Worm (Caenorhabditis elegans) whole organism, L4 larva: ENCODE results near the gene fbxa-138.

Experiments used
- F10B5.3 ChIP-seq: sonication (generic microtip); optimal IDR thresholded peaks from 2 replicates; lab custom pipeline; 2016; ENCODE audit warnings: mild to moderate bottlenecking, missing genetic modification characterization, missing compliant biosample characterization
- F26F4.8 ChIP-seq: fragments of 200-800 bp; sonication (Bioruptor generic); conservative IDR thresholded peaks from 2 replicates; pipeline ENCODE4 v1.3.6; 2022; ENCODE audit warnings: missing genetic modification characterization, missing compliant biosample characterization
- T20F7.1 ChIP-seq: fragments of 200-800 bp; sonication (Bioruptor generic); optimal IDR thresholded peaks from 2 replicates; lab custom pipeline; 2018; ENCODE audit warnings: mild to moderate bottlenecking, missing genetic modification characterization, missing compliant biosample characterization
- Y5F2A.4 ChIP-seq: fragments of 200-800 bp; sonication (Bioruptor generic); optimal IDR thresholded peaks from 2 replicates; lab custom pipeline; 2018; ENCODE audit warnings: mild to moderate bottlenecking, missing genetic modification characterization, missing compliant biosample characterization
- arid-1 ChIP-seq: fragments of 200-800 bp; sonication (Bioruptor generic); conservative IDR thresholded peaks from 2 replicates; pipeline ENCODE4 v1.3.6; 2022; ENCODE audit warnings: missing genetic modification reagents, missing genetic modification characterization, missing compliant biosample characterization
- attf-4 ChIP-seq: sonication (generic microtip); optimal IDR thresholded peaks from 3 replicates; lab custom pipeline; 2017; ENCODE audit warnings: missing biosample characterization, missing genetic modification characterization
- ceh-44 ChIP-seq: fragments of 200-800 bp; sonication (Bioruptor generic); IDR thresholded peaks from 2 replicates; pipeline ENCODE4 v1.3.6; 2022; ENCODE audit warnings: missing genetic modification reagents, missing genetic modification characterization, missing compliant biosample characterization
- ceh-62 ChIP-seq: sonication (generic microtip); optimal IDR thresholded peaks from 2 replicates; lab custom pipeline; 2017; ENCODE audit warnings: missing biosample characterization, missing genetic modification characterization
- ces-1 ChIP-seq: fragments of 150-350 bp; sonication (generic microtip); optimal IDR thresholded peaks from 4 replicates; lab custom pipeline; 2014; ENCODE audit warnings: missing biosample characterization, missing genetic modification reagents, missing genetic modification characterization
- ctbp-1 ChIP-seq: fragments of 200-800 bp; sonication (Bioruptor generic); IDR thresholded peaks from 2 replicates; pipeline ENCODE4 v1.3.6; 2022; ENCODE audit warnings: missing genetic modification reagents, missing genetic modification characterization, missing compliant biosample characterization
- daf-12 ChIP-seq: fragments of 150-350 bp; optimal IDR thresholded peaks from 2 replicates; lab custom pipeline; 2014; ENCODE audit warnings: missing biosample characterization, missing genetic modification reagents, missing genetic modification characterization
- daf-16 ChIP-seq, 3 experiments: sonication (generic microtip); optimal IDR thresholded peaks; 2 replicates each; lab custom pipeline; 2016 to 2017; ENCODE audit warnings: missing genetic modification characterization in 3 of 3, missing genetic modification reagents in 3 of 3, mild to moderate bottlenecking in 2 of 3, missing compliant biosample characterization in 2 of 3, missing biosample characterization in 1 of 3, moderate library complexity in 1 of 3
- dmd-6 ChIP-seq: fragments of 200-800 bp; sonication (Bioruptor generic); IDR thresholded peaks from 2 replicates; pipeline ENCODE4 v1.3.6; 2022; ENCODE audit warnings: missing genetic modification reagents, missing genetic modification characterization, missing compliant biosample characterization
- dmd-8 ChIP-seq: fragments of 200-800 bp; sonication (Bioruptor generic); IDR thresholded peaks from 2 replicates; pipeline ENCODE4 v1.3.6; 2022; ENCODE audit warnings: missing genetic modification characterization, missing compliant biosample characterization
- duxl-1 ChIP-seq: sonication (generic microtip); optimal IDR thresholded peaks from 2 replicates; lab custom pipeline; 2016; ENCODE audit warnings: mild to moderate bottlenecking, missing genetic modification characterization, moderate library complexity, missing compliant biosample characterization; ENCODE audit not compliant: poor library complexity
- dve-1 ChIP-seq: sonication (generic microtip); optimal IDR thresholded peaks from 2 replicates; lab custom pipeline; 2017; ENCODE audit warnings: antibody characterized with exemption, mild to moderate bottlenecking, missing genetic modification characterization, missing compliant biosample characterization; ENCODE audit not compliant: insufficient read depth
- fkh-10 ChIP-seq: fragments of 150-350 bp; optimal IDR thresholded peaks from 2 replicates; lab custom pipeline; 2014; ENCODE audit warnings: missing biosample characterization, missing genetic modification reagents, missing genetic modification characterization
- hlh-11 ChIP-seq: fragments of 200-800 bp; sonication (Bioruptor generic); optimal IDR thresholded peaks from 2 replicates; lab custom pipeline; 2018; ENCODE audit warnings: mild to moderate bottlenecking, missing genetic modification characterization, missing compliant biosample characterization
- lin-1 ChIP-seq: fragments of 200-800 bp; sonication (Bioruptor generic); IDR thresholded peaks from 2 replicates; pipeline ENCODE4 v1.3.6; 2022; ENCODE audit warnings: missing genetic modification reagents, missing genetic modification characterization, missing compliant biosample characterization
- lin-38 ChIP-seq: fragments of 200-800 bp; sonication (Bioruptor generic); IDR thresholded peaks from 2 replicates; pipeline ENCODE4 v1.3.6; 2022; ENCODE audit warnings: missing genetic modification reagents, missing genetic modification characterization, missing compliant biosample characterization
- lsy-2 ChIP-seq, 2 experiments: fragments of 150-350 bp in 1 of 2; sonication (generic microtip) in 1 of 2; optimal IDR thresholded peaks; 2 replicates each; lab custom pipeline; 2014 to 2017; ENCODE audit warnings: missing biosample characterization in 2 of 2, missing genetic modification characterization in 2 of 2
- madf-5 ChIP-seq, 2 experiments: fragments of 200-800 bp; sonication (Bioruptor generic); IDR thresholded peaks; 2 replicates each; pipeline ENCODE4 v1.3.6; 2022; ENCODE audit warnings: missing compliant biosample characterization in 2 of 2, missing genetic modification characterization in 2 of 2
- mdl-1 ChIP-seq, 2 experiments: fragments of 150-350 bp in 1 of 2; sonication (generic microtip) in 1 of 2; optimal IDR thresholded peaks; 2 replicates each; lab custom pipeline; 2014 to 2017; ENCODE audit warnings: missing biosample characterization in 2 of 2, missing genetic modification characterization in 2 of 2
- nhr-10 ChIP-seq: fragments of 150-350 bp; optimal IDR thresholded peaks from 2 replicates; lab custom pipeline; 2014; ENCODE audit warnings: missing biosample characterization, missing genetic modification characterization
- nhr-102 ChIP-seq: sonication (generic microtip); optimal IDR thresholded peaks from 2 replicates; lab custom pipeline; 2016; ENCODE audit warnings: mild to moderate bottlenecking, missing genetic modification characterization, moderate library complexity, missing compliant biosample characterization
- nhr-111 ChIP-seq: fragments of 200-800 bp; sonication (Bioruptor generic); optimal IDR thresholded peaks from 2 replicates; lab custom pipeline; 2018; ENCODE audit warnings: mild to moderate bottlenecking, missing genetic modification characterization, missing compliant biosample characterization
- nhr-237 ChIP-seq: sonication (generic microtip); optimal IDR thresholded peaks from 2 replicates; lab custom pipeline; 2017; ENCODE audit warnings: missing biosample characterization, missing genetic modification characterization
- nhr-25 ChIP-seq: sonication (generic microtip); optimal IDR thresholded peaks from 2 replicates; lab custom pipeline; 2017; ENCODE audit warnings: missing genetic modification characterization, mild to moderate bottlenecking, missing compliant biosample characterization, antibody characterized with exemption, moderate library complexity, borderline replicate concordance; ENCODE audit not compliant: insufficient read depth
- nhr-28 ChIP-seq: fragments of 150-350 bp; optimal IDR thresholded peaks from 2 replicates; lab custom pipeline; 2014; ENCODE audit warnings: missing biosample characterization, missing genetic modification characterization
- nhr-48 ChIP-seq: sonication (generic microtip); optimal IDR thresholded peaks from 2 replicates; lab custom pipeline; 2016; ENCODE audit warnings: mild to moderate bottlenecking, missing genetic modification characterization, missing compliant biosample characterization
- nhr-6 ChIP-seq: fragments of 150-350 bp; optimal IDR thresholded peaks from 2 replicates; lab custom pipeline; 2014; ENCODE audit warnings: missing biosample characterization, missing genetic modification characterization
- nhr-77 ChIP-seq: fragments of 150-350 bp; optimal IDR thresholded peaks from 2 replicates; lab custom pipeline; 2014; ENCODE audit warnings: missing biosample characterization, missing genetic modification characterization
- php-3 ChIP-seq: fragments of 200-800 bp; sonication (Bioruptor generic); IDR thresholded peaks from 2 replicates; pipeline ENCODE4 v1.3.6; 2022; ENCODE audit warnings: missing genetic modification reagents, missing genetic modification characterization, missing compliant biosample characterization
- pqm-1 ChIP-seq: sonication (generic microtip); optimal IDR thresholded peaks from 2 replicates; lab custom pipeline; 2017; ENCODE audit warnings: missing biosample characterization, missing genetic modification characterization
- sdz-12 ChIP-seq: fragments of 200-800 bp; sonication (Bioruptor generic); optimal IDR thresholded peaks from 2 replicates; lab custom pipeline; 2018; ENCODE audit warnings: mild to moderate bottlenecking, missing genetic modification characterization, missing compliant biosample characterization
- snpc-1.2 ChIP-seq: fragments of 200-800 bp; sonication (Bioruptor generic); IDR thresholded peaks from 2 replicates; pipeline ENCODE4 v1.3.6; 2022; ENCODE audit warnings: missing genetic modification reagents, missing genetic modification characterization, missing compliant biosample characterization
- tag-97 ChIP-seq: fragments of 200-800 bp; sonication (Bioruptor generic); IDR thresholded peaks from 2 replicates; pipeline ENCODE4 v1.3.6; 2022; ENCODE audit warnings: missing genetic modification characterization, missing compliant biosample characterization
- tra-1 ChIP-seq: fragments of 200-800 bp; sonication (Bioruptor generic); IDR thresholded peaks from 2 replicates; pipeline ENCODE4 v1.3.6; 2022; ENCODE audit warnings: missing genetic modification reagents, missing genetic modification characterization, missing compliant biosample characterization
- zfp-3 ChIP-seq: fragments of 200-800 bp; sonication (Bioruptor generic); conservative IDR thresholded peaks from 2 replicates; pipeline ENCODE4 v1.3.6; 2022; ENCODE audit warnings: missing genetic modification reagents, missing genetic modification characterization, missing compliant biosample characterization
- zip-11 ChIP-seq: fragments of 200-800 bp; sonication (Bioruptor generic); IDR thresholded peaks from 2 replicates; pipeline ENCODE4 v1.3.6; 2022; ENCODE audit warnings: missing genetic modification characterization, missing compliant biosample characterization
- ztf-7 ChIP-seq: fragments of 150-350 bp; optimal IDR thresholded peaks from 2 replicates; lab custom pipeline; 2014; ENCODE audit warnings: missing biosample characterization, missing genetic modification characterization

The fbxa-138 gene

DNA sequence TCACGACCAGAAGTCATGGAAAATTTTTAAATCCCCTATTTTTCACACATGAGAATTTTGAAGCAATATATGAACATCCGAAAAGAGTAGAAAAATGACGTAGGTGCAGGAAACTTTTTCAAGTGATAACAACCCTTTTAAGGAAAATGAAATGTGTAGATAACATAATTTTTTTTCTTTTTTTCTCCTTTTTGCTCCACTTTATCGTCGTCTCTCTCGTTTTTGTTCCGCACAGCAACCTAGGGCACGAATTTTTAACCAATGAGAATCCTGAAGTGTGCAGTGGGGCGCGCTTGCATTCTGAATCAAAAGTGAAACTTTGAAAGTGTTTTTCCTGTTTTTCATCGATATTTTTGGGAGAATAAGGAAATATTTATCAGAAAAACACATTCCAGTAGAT, 8.7 kb upstream of the fbxa-138 start:
- TF ChIP-seq php-3 (GFP tag; lab: Robert Waterston, UW), result peak; percentile 18; the same call in 1 of the 2 replicates
- no peak for TF ChIP-seq nhr-237 (tag; lab: Kevin White, UChicago)
- no peak for TF ChIP-seq ctbp-1 (GFP tag; lab: Robert Waterston, UW)
- no peak for TF ChIP-seq attf-4 (tag; lab: Kevin White, UChicago)
- peak; percentile 42; the same call in 1 of the 2 replicates for TF ChIP-seq tra-1 (GFP tag; lab: Robert Waterston, UW)
- TF ChIP-seq nhr-77 (tag; lab: Kevin White, UChicago), result peak; percentile 60
- peak; percentile 71 for TF ChIP-seq nhr-28 (tag; lab: Kevin White, UChicago)
- TF ChIP-seq nhr-48 (tag; lab: Kevin White, UChicago), result peak; percentile 7
- TF ChIP-seq tag-97 (GFP tag; lab: Robert Waterston, UW), result no peak
- TF ChIP-seq ztf-7 (tag; lab: Kevin White, UChicago), result no peak
- TF ChIP-seq F26F4.8 (GFP tag; lab: Robert Waterston, UW), result no peak
- TF ChIP-seq daf-16 (GFP tag; optimal IDR thresholded peaks at IDR 0.05; lab: Kevin White, UChicago), result no peak
- TF ChIP-seq daf-16 (tag; optimal IDR thresholded peaks at IDR 0.05; lab: Kevin White, UChicago), result peak; percentile 58
- no peak for TF ChIP-seq snpc-1.2
- TF ChIP-seq sdz-12, result no peak
- TF ChIP-seq T20F7.1 (GFP tag; lab: Kevin White, UChicago), result peak; percentile 4
- no peak for TF ChIP-seq ceh-44 (GFP tag; lab: Robert Waterston, UW)
- peak; percentile 85 for TF ChIP-seq lin-38 (GFP tag; lab: Robert Waterston, UW)
- TF ChIP-seq pqm-1, result peak; percentile 84
- TF ChIP-seq dve-1 (tag; lab: Kevin White, UChicago), result peak; percentile 63
- peak; percentile 86 for TF ChIP-seq dmd-6 (GFP tag; lab: Robert Waterston, UW)
- TF ChIP-seq daf-12, result no peak
- peak; percentile 73 for TF ChIP-seq hlh-11 (tag; lab: Kevin White, UChicago)
- TF ChIP-seq madf-5 (GFP tag; IDR thresholded peaks at IDR 0.05; lab: Robert Waterston, UW), result no peak
- no peak for TF ChIP-seq mdl-1 (tag; optimal IDR thresholded peaks at IDR 0.05; lab: Kevin White, UChicago)
- TF ChIP-seq nhr-102 (tag; lab: Kevin White, UChicago), result peak; percentile 58
- no peak for TF ChIP-seq nhr-10 (tag; lab: Kevin White, UChicago)
- 0 out of 2 replicates have a peak, but pooled peaks have one; percentile 44 for TF ChIP-seq lin-1 (GFP tag; lab: Robert Waterston, UW)

DNA sequence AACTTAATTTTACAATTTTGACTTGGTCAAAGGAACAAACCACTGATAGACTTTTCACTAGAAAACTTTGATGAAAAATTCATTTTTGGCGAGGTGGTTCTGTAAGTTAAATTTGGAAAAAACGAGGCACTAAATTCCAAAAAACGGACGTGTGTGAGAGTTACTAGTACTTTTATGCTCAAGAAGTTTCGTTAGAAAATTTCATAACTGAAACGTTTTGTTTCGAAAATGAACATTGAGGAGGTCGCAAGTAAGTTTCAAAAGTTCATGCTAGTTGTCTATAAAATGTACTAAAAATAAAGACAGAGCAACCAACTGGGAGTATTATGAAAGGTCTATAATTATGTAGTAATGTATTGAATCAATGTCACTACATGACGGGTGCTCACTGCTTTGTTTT, 7.7 kb upstream of the fbxa-138 start, which contains the start of gene pals-17:
Gene pals-17, minus strand, starts transcription at position 101 of the 400 bp plus-strand sequence.
- TF ChIP-seq snpc-1.2 (no peak), ces-1 (GFP tag; lab: Kevin White, UChicago) (no peak), arid-1 (GFP tag; lab: Robert Waterston, UW) (no peak), ceh-62 (tag; lab: Kevin White, UChicago) (no peak)

ce11 chrIII:1389988-1390387, 5.9 kb upstream of the fbxa-138 start:
- TF ChIP-seq duxl-1 (no peak), sdz-12 (no peak), pqm-1 (peak; percentile 94), daf-16 (GFP tag; optimal IDR thresholded peaks at IDR 0.05; lab: Kevin White, UChicago) (no peak), daf-16 (tag; optimal IDR thresholded peaks at IDR 0.05; lab: Kevin White, UChicago) (peak; percentile 61), T20F7.1 (GFP tag; lab: Kevin White, UChicago) (peak; percentile 1), fkh-10 (GFP tag; lab: Kevin White, UChicago) (no peak), zfp-3 (no peak), nhr-25 (tag; lab: Kevin White, UChicago) (no peak), lsy-2 (tag; optimal IDR thresholded peaks at IDR 0.05; lab: Kevin White, UChicago) (peak in 1 of 2 experiments; percentile 22), dmd-8 (no peak), nhr-6 (tag; lab: Kevin White, UChicago) (no peak), zip-11 (GFP tag; lab: Robert Waterston, UW) (no peak), nhr-77 (tag; lab: Kevin White, UChicago) (peak; percentile 57), hlh-11 (tag; lab: Kevin White, UChicago) (peak; percentile 59), F10B5.3 (tag; lab: Kevin White, UChicago) (no peak), nhr-28 (tag; lab: Kevin White, UChicago) (peak; percentile 83), php-3 (GFP tag; lab: Robert Waterston, UW) (peak; percentile 37; the same call in 1 of the 2 replicates), dmd-6 (GFP tag; lab: Robert Waterston, UW) (peak; percentile 75), nhr-111 (GFP tag; lab: Kevin White, UChicago) (no peak), Y5F2A.4 (no peak), dve-1 (tag; lab: Kevin White, UChicago) (peak; percentile 71)
